Fruit fly (Drosophila melanogaster) whole organism, prepupa: ENCODE data around the gene CG9662.

Source experiments
- CG10631 ChIP-seq: fragments of 200-800 bp; sonication (Bioruptor generic); optimal IDR thresholded peaks from 2 replicates; lab custom pipeline; 2016; ENCODE audit warnings: missing biosample characterization, missing genetic modification characterization
- CG10669 ChIP-seq: fragments of 200-800 bp; sonication (Bioruptor generic); optimal IDR thresholded peaks from 3 replicates; lab custom pipeline; 2018; ENCODE audit warnings: missing biosample characterization, mild to moderate bottlenecking, missing genetic modification characterization, moderate library complexity
- CG15336 ChIP-seq: fragments of 200-800 bp; sonication (Bioruptor generic); IDR thresholded peaks from 2 replicates; pipeline ENCODE4 v1.3.6; 2022; ENCODE audit warnings: missing biosample characterization, missing genetic modification characterization
- CG31627 ChIP-seq: fragments of 200-800 bp; sonication (Bioruptor generic); optimal IDR thresholded peaks from 3 replicates; lab custom pipeline; 2016; ENCODE audit warnings: missing biosample characterization, missing genetic modification characterization
- CG34406 ChIP-seq: fragments of 200-800 bp; sonication (Bioruptor generic); optimal IDR thresholded peaks from 3 replicates; lab custom pipeline; 2016; ENCODE audit warnings: missing biosample characterization, missing genetic modification characterization
- CG3919 ChIP-seq: fragments of 200-800 bp; sonication (Bioruptor generic); optimal IDR thresholded peaks from 3 replicates; lab custom pipeline; 2016; ENCODE audit warnings: missing biosample characterization, missing genetic modification characterization
- CG6276 ChIP-seq: fragments of 200-800 bp; sonication (Bioruptor generic); optimal IDR thresholded peaks from 2 replicates; lab custom pipeline; 2017; ENCODE audit warnings: missing biosample characterization, mild to moderate bottlenecking, missing genetic modification characterization
- CG6792 ChIP-seq: fragments of 200-800 bp; sonication (Bioruptor generic); optimal IDR thresholded peaks from 3 replicates; lab custom pipeline; 2016; ENCODE audit warnings: missing biosample characterization, missing genetic modification characterization
- CG6808 ChIP-seq: fragments of 200-800 bp; sonication (Bioruptor generic); optimal IDR thresholded peaks from 3 replicates; lab custom pipeline; 2017; ENCODE audit warnings: missing biosample characterization, missing genetic modification characterization, mild to moderate bottlenecking, moderate library complexity, missing genetic modification reagents
- CG6854 ChIP-seq: fragments of 200-800 bp; sonication (Bioruptor generic); optimal IDR thresholded peaks from 2 replicates; lab custom pipeline; 2017; ENCODE audit warnings: missing biosample characterization, mild to moderate bottlenecking, missing genetic modification characterization
- CG7368 ChIP-seq: fragments of 200-800 bp; sonication (Bioruptor generic); optimal IDR thresholded peaks from 3 replicates; lab custom pipeline; 2016; ENCODE audit warnings: missing biosample characterization, missing genetic modification characterization
- CG8119 ChIP-seq: fragments of 200-800 bp; sonication (Bioruptor generic); IDR thresholded peaks from 3 replicates; pipeline ENCODE4 v1.3.6; 2022; ENCODE audit warnings: missing biosample characterization, missing genetic modification characterization
- CG8319 ChIP-seq: fragments of 200-800 bp; sonication (Bioruptor generic); optimal IDR thresholded peaks from 3 replicates; lab custom pipeline; 2016; ENCODE audit warnings: missing biosample characterization, missing genetic modification characterization
- CG8632 ChIP-seq: fragments of 200-800 bp; sonication (Bioruptor generic); optimal IDR thresholded peaks from 3 replicates; lab custom pipeline; 2016; ENCODE audit warnings: missing biosample characterization, missing genetic modification characterization
- CG9139 ChIP-seq: fragments of 200-800 bp; sonication (Bioruptor generic); optimal IDR thresholded peaks from 3 replicates; lab custom pipeline; 2017; ENCODE audit warnings: missing biosample characterization, mild to moderate bottlenecking, missing genetic modification characterization
- Eip75B ChIP-seq: fragments of 200-800 bp; sonication (Bioruptor generic); optimal IDR thresholded peaks from 3 replicates; lab custom pipeline; 2016; ENCODE audit warnings: missing biosample characterization, missing genetic modification characterization
- Eip78C ChIP-seq: fragments of 200-800 bp; sonication (Bioruptor generic); peaks from one replicate; lab custom pipeline; 2016; ENCODE audit warnings: missing biosample characterization, missing genetic modification characterization
- Eip93F ChIP-seq: fragments of 200-800 bp; sonication (Bioruptor generic); optimal IDR thresholded peaks from 2 replicates; lab custom pipeline; 2016; ENCODE audit warnings: missing biosample characterization, mild to moderate bottlenecking, missing genetic modification characterization
- Ets21C ChIP-seq: fragments of 200-800 bp; sonication (Bioruptor generic); optimal IDR thresholded peaks from 3 replicates; lab custom pipeline; 2016; ENCODE audit warnings: missing biosample characterization, missing genetic modification characterization
- Ets96B ChIP-seq: fragments of 200-800 bp; optimal IDR thresholded peaks from 2 replicates; lab custom pipeline; 2019; ENCODE audit warnings: missing biosample characterization, mild to moderate bottlenecking, missing genetic modification characterization, moderate library complexity
- Gug ChIP-seq: fragments of 200-800 bp; sonication (Bioruptor generic); IDR thresholded peaks from 2 replicates; pipeline ENCODE4 v1.3.6; 2022; ENCODE audit warnings: missing biosample characterization, missing genetic modification characterization
- Hr39 ChIP-seq: fragments of 200-800 bp; sonication (Bioruptor generic); optimal IDR thresholded peaks from 2 replicates; lab custom pipeline; 2016; ENCODE audit warnings: missing biosample characterization, missing genetic modification characterization
- Hr4 ChIP-seq: fragments of 200-800 bp; sonication (Bioruptor generic); optimal IDR thresholded peaks from 3 replicates; lab custom pipeline; 2016; ENCODE audit warnings: missing biosample characterization, missing genetic modification characterization
- Lpt ChIP-seq: fragments of 200-800 bp; sonication (Bioruptor generic); optimal IDR thresholded peaks from 3 replicates; lab custom pipeline; 2016; ENCODE audit warnings: missing biosample characterization, missing genetic modification characterization
- Met ChIP-seq: fragments of 200-800 bp; sonication (Bioruptor generic); optimal IDR thresholded peaks from 3 replicates; lab custom pipeline; 2016; ENCODE audit warnings: missing biosample characterization, missing genetic modification characterization
- OdsH ChIP-seq: fragments of 200-800 bp; sonication (Bioruptor generic); optimal IDR thresholded peaks from 3 replicates; lab custom pipeline; 2016; ENCODE audit warnings: missing biosample characterization, missing genetic modification characterization
- Smox ChIP-seq: fragments of 200-800 bp; sonication (Bioruptor generic); optimal IDR thresholded peaks from 3 replicates; lab custom pipeline; 2016; ENCODE audit warnings: missing biosample characterization, missing genetic modification characterization
- Sox102F ChIP-seq: fragments of 200-800 bp; sonication (Bioruptor generic); optimal IDR thresholded peaks from 2 replicates; lab custom pipeline; 2016; ENCODE audit warnings: missing biosample characterization, mild to moderate bottlenecking, missing genetic modification characterization
- Sox14 ChIP-seq: fragments of 200-800 bp; sonication (Bioruptor generic); optimal IDR thresholded peaks from 3 replicates; lab custom pipeline; 2016; ENCODE audit warnings: missing biosample characterization, missing genetic modification characterization
- achi ChIP-seq: fragments of 200-800 bp; sonication (Bioruptor generic); optimal IDR thresholded peaks from 3 replicates; lab custom pipeline; 2016; ENCODE audit warnings: missing biosample characterization, missing genetic modification characterization
- acj6 ChIP-seq: fragments of 200-800 bp; sonication (Bioruptor generic); optimal IDR thresholded peaks from 3 replicates; lab custom pipeline; 2016; ENCODE audit warnings: missing biosample characterization, missing genetic modification characterization
- cyc ChIP-seq: fragments of 200-800 bp; sonication (Bioruptor generic); optimal IDR thresholded peaks from 3 replicates; lab custom pipeline; 2016; ENCODE audit warnings: missing biosample characterization, missing genetic modification characterization
- dsx ChIP-seq: fragments of 200-800 bp; optimal IDR thresholded peaks from 3 replicates; lab custom pipeline; 2019; ENCODE audit warnings: missing biosample characterization, mild to moderate bottlenecking, missing genetic modification characterization, moderate library complexity; ENCODE audit not compliant: poor library complexity, severe bottlenecking
- eg ChIP-seq: fragments of 200-800 bp; sonication (Bioruptor generic); IDR thresholded peaks from 3 replicates; pipeline ENCODE4 v1.3.6; 2022; ENCODE audit warnings: missing biosample characterization, missing genetic modification characterization
- esn ChIP-seq: fragments of 200-800 bp; sonication (Bioruptor generic); optimal IDR thresholded peaks from 2 replicates; lab custom pipeline; 2016; ENCODE audit warnings: missing biosample characterization, mild to moderate bottlenecking, missing genetic modification characterization, moderate library complexity
- fd59A ChIP-seq: fragments of 200-800 bp; sonication (Bioruptor generic); optimal IDR thresholded peaks from 2 replicates; lab custom pipeline; 2017; ENCODE audit warnings: missing biosample characterization, mild to moderate bottlenecking, missing genetic modification characterization, missing genetic modification reagents
- fd85E ChIP-seq: fragments of 200-800 bp; sonication (Bioruptor generic); optimal IDR thresholded peaks from 3 replicates; lab custom pipeline; 2016; ENCODE audit warnings: missing biosample characterization, missing genetic modification characterization
- net ChIP-seq: fragments of 200-800 bp; sonication (Bioruptor generic); optimal IDR thresholded peaks from 3 replicates; lab custom pipeline; 2016; ENCODE audit warnings: missing biosample characterization, missing genetic modification characterization
- pdm3 ChIP-seq: fragments of 200-800 bp; sonication (Bioruptor generic); optimal IDR thresholded peaks from 3 replicates; lab custom pipeline; 2016; ENCODE audit warnings: missing biosample characterization, missing genetic modification characterization
- spab ChIP-seq: fragments of 200-800 bp; sonication (Bioruptor generic); optimal IDR thresholded peaks from 2 replicates; lab custom pipeline; 2017; ENCODE audit warnings: missing biosample characterization, mild to moderate bottlenecking, missing genetic modification characterization, missing genetic modification reagents
- svp ChIP-seq: fragments of 200-800 bp; sonication (Bioruptor generic); peaks from one replicate; lab custom pipeline; 2016; ENCODE audit warnings: missing biosample characterization, missing genetic modification characterization
- topi ChIP-seq: fragments of 200-800 bp; sonication (Bioruptor generic); optimal IDR thresholded peaks from 3 replicates; lab custom pipeline; 2016; ENCODE audit warnings: missing biosample characterization, missing genetic modification characterization
- vri ChIP-seq: fragments of 200-800 bp; sonication (Bioruptor generic); optimal IDR thresholded peaks from 3 replicates; lab custom pipeline; 2016; ENCODE audit warnings: missing biosample characterization, mild to moderate bottlenecking, missing genetic modification characterization

Gene CG9662

DNA sequence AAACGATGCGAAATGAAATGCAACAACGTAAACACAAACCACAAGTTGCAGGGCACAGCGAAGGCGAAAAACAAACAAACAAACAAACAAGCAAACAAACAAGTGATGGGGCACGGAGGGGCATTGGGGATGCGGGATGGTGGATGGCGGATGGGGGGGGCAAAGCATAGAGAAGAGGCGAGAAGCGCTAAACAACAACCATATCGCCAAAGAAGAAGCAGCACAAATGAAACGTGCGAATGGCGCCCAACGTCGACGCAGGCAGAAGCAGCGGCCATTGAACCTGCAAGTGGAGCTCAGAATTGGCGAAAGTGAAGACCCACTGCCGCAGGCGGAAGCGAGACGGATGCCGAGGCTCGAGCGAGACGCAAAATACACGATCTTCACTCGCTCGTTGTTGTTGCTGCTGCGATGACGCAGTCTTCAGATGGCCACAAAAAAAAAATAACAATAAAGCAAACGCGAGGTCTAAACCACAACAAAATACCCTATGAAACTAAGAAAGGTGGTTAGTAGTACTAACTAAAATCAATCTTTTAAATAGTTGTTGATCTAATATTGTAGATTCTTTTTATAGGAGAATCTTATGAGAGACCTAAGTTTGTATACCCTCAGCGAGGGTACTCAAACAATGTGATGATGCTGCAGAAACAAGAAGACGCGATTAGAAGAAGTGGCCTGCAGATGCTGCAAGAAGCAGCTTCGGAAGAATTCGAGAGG is 30.6 kb downstream of the CG9662 start (continued):
- TF ChIP-seq Gug (GFP tag; lab: Robert Waterston, UW) (peak; percentile 82), CG9139 (GFP tag; lab: Kevin White, UChicago) (peak; percentile 32), CG6276 (GFP tag; lab: Kevin White, UChicago) (peak; percentile 50), CG34406 (GFP tag; lab: Kevin White, UChicago) (peak; percentile 73), CG6854 (GFP tag; lab: Kevin White, UChicago) (peak; percentile 32), Ets96B (tag; lab: Kevin White, UChicago) (peak; percentile 79), eg (GFP tag; lab: Robert Waterston, UW) (peak; percentile 82), achi (GFP tag; lab: Kevin White, UChicago) (peak; percentile 78), fd59A (GFP tag; lab: Kevin White, UChicago) (peak; percentile 58), Hr39 (GFP tag; lab: Kevin White, UChicago) (peak; percentile 91)
- TF ChIP-seq, all 60 proteins: peak for 59

dm6 chr2L:3342369-3342768 is 34.2 kb downstream of the CG9662 start:
- TF ChIP-seq svp (GFP tag; lab: Kevin White, UChicago) (peak; percentile 60), Hr4 (GFP tag; lab: Kevin White, UChicago) (no peak), CG6854 (GFP tag; lab: Kevin White, UChicago) (peak; percentile 1)

DNA sequence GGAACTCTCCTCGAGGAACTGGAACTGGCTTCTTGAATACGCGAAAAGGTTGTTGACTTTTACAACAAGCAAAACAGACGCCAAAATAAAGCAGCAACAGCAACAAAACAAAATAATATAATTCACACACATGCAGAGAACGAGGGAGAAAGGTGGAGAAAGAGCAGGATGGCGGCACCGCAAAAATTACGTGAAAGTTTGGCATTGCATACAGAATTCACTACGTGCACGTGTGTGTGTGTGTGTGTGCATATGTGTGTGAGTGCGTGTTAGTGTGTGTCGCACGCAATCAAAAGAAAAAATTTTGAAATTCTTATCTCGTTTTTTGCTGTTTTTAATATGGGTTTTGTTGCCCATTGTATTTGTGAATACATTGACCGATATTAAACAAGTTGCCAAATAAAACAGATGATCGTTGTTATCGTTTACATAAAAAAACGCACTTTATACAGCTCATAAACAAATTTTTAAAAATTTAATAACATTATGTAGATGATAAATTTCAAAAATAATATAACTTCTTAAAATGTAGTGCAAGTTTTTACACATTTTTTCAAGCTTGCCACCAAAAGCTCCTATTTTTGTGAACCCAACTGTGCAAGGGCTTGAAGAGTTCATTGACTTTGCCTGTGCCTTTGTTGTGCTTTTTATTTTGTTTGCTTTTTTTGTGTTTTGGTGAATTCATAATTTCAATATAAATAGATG is 35.2 kb downstream of the CG9662 start:
- no peak for TF ChIP-seq dsx (GFP tag; lab: Kevin White, UChicago)
- TF ChIP-seq achi (GFP tag; lab: Kevin White, UChicago), result peak; percentile 57
- TF ChIP-seq esn, result peak; percentile 94
- peak; percentile 75 for TF ChIP-seq CG6792
- TF ChIP-seq pdm3 (GFP tag; lab: Kevin White, UChicago), result peak; percentile 73
- peak; percentile 51 for TF ChIP-seq Hr39 (GFP tag; lab: Kevin White, UChicago)
- no peak for TF ChIP-seq spab (GFP tag; lab: Kevin White, UChicago)
- TF ChIP-seq svp (GFP tag; lab: Kevin White, UChicago), result peak; percentile 86
- TF ChIP-seq Eip75B, result no peak
- peak; percentile 17 for TF ChIP-seq CG7368
- peak; percentile 50 for TF ChIP-seq Hr4 (GFP tag; lab: Kevin White, UChicago)
- TF ChIP-seq cyc (GFP tag; lab: Kevin White, UChicago), result peak; percentile 39
- peak; percentile 78 for TF ChIP-seq Smox (GFP tag; lab: Kevin White, UChicago)
- peak; percentile 71 for TF ChIP-seq Sox14 (GFP tag; lab: Kevin White, UChicago)
- peak; percentile 65; the same call in 1 of the 2 replicates for TF ChIP-seq CG15336 (GFP tag; lab: Robert Waterston, UW)
- TF ChIP-seq CG8119 (GFP tag; lab: Robert Waterston, UW), result peak; percentile 44; the same call in 1 of the 3 replicates
- TF ChIP-seq eg (GFP tag; lab: Robert Waterston, UW), result no peak; the same call in 2 of the 3 replicates
- peak; percentile 6 for TF ChIP-seq CG8319
- TF ChIP-seq CG6808 (GFP tag; lab: Kevin White, UChicago), result no peak
- TF ChIP-seq net (GFP tag; lab: Kevin White, UChicago), result peak; percentile 57
- peak; percentile 43 for TF ChIP-seq CG10631
- TF ChIP-seq CG6854 (GFP tag; lab: Kevin White, UChicago), result peak; percentile 75
- peak; percentile 88 for TF ChIP-seq Sox102F (GFP tag; lab: Kevin White, UChicago)
- no peak for TF ChIP-seq CG9139 (GFP tag; lab: Kevin White, UChicago)
- TF ChIP-seq CG31627, result peak; percentile 69
- TF ChIP-seq Lpt (GFP tag; lab: Kevin White, UChicago), result no peak
- TF ChIP-seq Eip93F (GFP tag; lab: Kevin White, UChicago), result peak; percentile 78
- peak; percentile 77 for TF ChIP-seq acj6 (GFP tag; lab: Kevin White, UChicago)
- TF ChIP-seq CG6276 (GFP tag; lab: Kevin White, UChicago), result peak; percentile 34
- peak; percentile 80 for TF ChIP-seq Ets21C (GFP tag; lab: Kevin White, UChicago)
- peak; percentile 81 for TF ChIP-seq OdsH (GFP tag; lab: Kevin White, UChicago)
- TF ChIP-seq vri, result peak; percentile 98
- no peak for TF ChIP-seq CG10669 (GFP tag; lab: Kevin White, UChicago)
- TF ChIP-seq fd85E, result no peak
- peak; percentile 65 for TF ChIP-seq Eip78C
- peak; percentile 69 for TF ChIP-seq CG34406 (GFP tag; lab: Kevin White, UChicago)
- TF ChIP-seq fd59A (GFP tag; lab: Kevin White, UChicago), result no peak
- TF ChIP-seq Met (GFP tag; lab: Kevin White, UChicago), result peak; percentile 89
- TF ChIP-seq CG8632 (GFP tag; lab: Kevin White, UChicago), result peak; percentile 60
- TF ChIP-seq CG3919 (GFP tag; lab: Kevin White, UChicago), result peak; percentile 19
- peak; percentile 71 for TF ChIP-seq topi
- no peak for TF ChIP-seq Gug (GFP tag; lab: Robert Waterston, UW)
